Worm (Caenorhabditis elegans) whole organism, late embryonic: ENCODE results near the gene clec-25.

Experiments
- C08G9.2 ChIP-seq: sonication (generic microtip); optimal IDR thresholded peaks from 2 replicates; lab custom pipeline; 2016; ENCODE audit warnings: mild to moderate bottlenecking, missing genetic modification characterization, moderate library complexity, missing compliant biosample characterization
- C38D4.7 ChIP-seq: fragments of 200-800 bp; sonication (Bioruptor generic); optimal IDR thresholded peaks from 2 replicates; lab custom pipeline; 2018; ENCODE audit warnings: mild to moderate bottlenecking, missing genetic modification characterization, moderate library complexity, missing compliant biosample characterization
- F13H6.1 ChIP-seq: sonication (generic microtip); optimal IDR thresholded peaks from 2 replicates; lab custom pipeline; 2016; ENCODE audit warnings: missing genetic modification characterization, missing compliant biosample characterization
- K02D7.2 ChIP-seq: sonication (generic microtip); optimal IDR thresholded peaks from 2 replicates; lab custom pipeline; 2017; ENCODE audit warnings: mild to moderate bottlenecking, missing genetic modification characterization, missing compliant biosample characterization
- K09A11.1 ChIP-seq: sonication (generic microtip); optimal IDR thresholded peaks from 2 replicates; lab custom pipeline; 2017; ENCODE audit warnings: antibody characterized with exemption, mild to moderate bottlenecking, missing genetic modification characterization, missing compliant biosample characterization; ENCODE audit not compliant: insufficient read depth
- T23F11.4 ChIP-seq: fragments of 200-800 bp; sonication (Bioruptor generic); optimal IDR thresholded peaks from 2 replicates; lab custom pipeline; 2018; ENCODE audit warnings: mild to moderate bottlenecking, missing genetic modification characterization, missing compliant biosample characterization
- Y22D7AL.16 ChIP-seq: sonication (generic microtip); optimal IDR thresholded peaks from 2 replicates; lab custom pipeline; 2016; ENCODE audit warnings: missing genetic modification characterization, missing compliant biosample characterization
- ahr-1 ChIP-seq: sonication (generic microtip); optimal IDR thresholded peaks from 2 replicates; lab custom pipeline; 2016; ENCODE audit warnings: missing genetic modification characterization, missing compliant biosample characterization
- ama-1 ChIP-seq: fragments of 150-350 bp; optimal IDR thresholded peaks from 2 replicates; lab custom pipeline; 2014
- ceh-14 ChIP-seq: sonication (generic microtip); optimal IDR thresholded peaks from 2 replicates; lab custom pipeline; 2016; ENCODE audit warnings: missing genotype, missing genetic modification characterization, missing compliant biosample characterization
- ceh-2 ChIP-seq: sonication (generic microtip); optimal IDR thresholded peaks from 2 replicates; lab custom pipeline; 2016; ENCODE audit warnings: missing genotype, missing genetic modification characterization, missing compliant biosample characterization
- ceh-22 ChIP-seq: sonication (generic microtip); optimal IDR thresholded peaks from 2 replicates; lab custom pipeline; 2017; ENCODE audit warnings: missing biosample characterization, missing genetic modification characterization
- ceh-30 ChIP-seq: fragments of 150-350 bp; optimal IDR thresholded peaks from 2 replicates; lab custom pipeline; 2014; ENCODE audit warnings: missing biosample characterization, missing genetic modification characterization
- ceh-45 ChIP-seq: fragments of 200-800 bp; sonication (Bioruptor generic); IDR thresholded peaks from 2 replicates; pipeline ENCODE4 v1.3.6; 2022; ENCODE audit warnings: missing genetic modification reagents, missing genetic modification characterization, missing compliant biosample characterization
- dve-1 ChIP-seq: sonication (generic microtip); optimal IDR thresholded peaks from 2 replicates; lab custom pipeline; 2017; ENCODE audit warnings: antibody characterized with exemption, mild to moderate bottlenecking, missing genetic modification characterization, missing compliant biosample characterization
- elt-4 ChIP-seq: sonication (generic microtip); optimal IDR thresholded peaks from 2 replicates; lab custom pipeline; 2016; ENCODE audit warnings: missing genetic modification characterization, missing compliant biosample characterization
- ets-4 ChIP-seq: sonication (generic microtip); optimal IDR thresholded peaks from 2 replicates; lab custom pipeline; 2016; ENCODE audit warnings: missing genetic modification characterization, missing compliant biosample characterization
- eyg-1 ChIP-seq: sonication (generic microtip); optimal IDR thresholded peaks from 2 replicates; lab custom pipeline; 2016; ENCODE audit warnings: missing genotype, missing genetic modification characterization, missing compliant biosample characterization
- fkh-6 ChIP-seq: sonication (generic microtip); optimal IDR thresholded peaks from 2 replicates; lab custom pipeline; 2016; ENCODE audit warnings: missing genetic modification characterization, missing compliant biosample characterization
- hlh-13 ChIP-seq: fragments of 200-800 bp; sonication (Bioruptor generic); optimal IDR thresholded peaks from 2 replicates; lab custom pipeline; 2018; ENCODE audit warnings: mild to moderate bottlenecking, missing genetic modification characterization, missing compliant biosample characterization
- hlh-15 ChIP-seq: sonication (generic microtip); optimal IDR thresholded peaks from 2 replicates; lab custom pipeline; 2016; ENCODE audit warnings: missing genetic modification characterization, missing compliant biosample characterization
- hlh-30 ChIP-seq: sonication (generic microtip); optimal IDR thresholded peaks from 2 replicates; lab custom pipeline; 2017; ENCODE audit warnings: antibody characterized with exemption, missing genetic modification characterization, missing compliant biosample characterization; ENCODE audit not compliant: insufficient read depth
- hlh-8 ChIP-seq: sonication (generic microtip); optimal IDR thresholded peaks from 2 replicates; lab custom pipeline; 2016; ENCODE audit warnings: missing genotype, missing genetic modification characterization, missing compliant biosample characterization
- lim-6 ChIP-seq: sonication (generic microtip); optimal IDR thresholded peaks from 2 replicates; lab custom pipeline; 2016; ENCODE audit warnings: missing genetic modification characterization, missing compliant biosample characterization
- lin-11 ChIP-seq: fragments of 200-800 bp; sonication (Bioruptor generic); optimal IDR thresholded peaks from 2 replicates; lab custom pipeline; 2018; ENCODE audit warnings: mild to moderate bottlenecking, missing genetic modification characterization, missing compliant biosample characterization
- madf-2 ChIP-seq: sonication (generic microtip); optimal IDR thresholded peaks from 2 replicates; lab custom pipeline; 2017; ENCODE audit warnings: missing genetic modification characterization, missing compliant biosample characterization
- mec-3 ChIP-seq: sonication (generic microtip); optimal IDR thresholded peaks from 2 replicates; lab custom pipeline; 2016; ENCODE audit warnings: borderline replicate concordance, missing genetic modification characterization, missing compliant biosample characterization
- nfya-1 ChIP-seq: sonication (generic microtip); optimal IDR thresholded peaks from 2 replicates; lab custom pipeline; 2017; ENCODE audit warnings: missing genetic modification characterization, mild to moderate bottlenecking, missing compliant biosample characterization, antibody characterized with exemption, moderate library complexity
- nhr-232 ChIP-seq: sonication (generic microtip); optimal IDR thresholded peaks from 2 replicates; lab custom pipeline; 2016; ENCODE audit warnings: missing genetic modification characterization, missing compliant biosample characterization
- odd-2 ChIP-seq: sonication (generic microtip); optimal IDR thresholded peaks from 2 replicates; lab custom pipeline; 2017; ENCODE audit warnings: antibody characterized with exemption, mild to moderate bottlenecking, missing genetic modification characterization, missing compliant biosample characterization
- pag-3 ChIP-seq: sonication (generic microtip); optimal IDR thresholded peaks from 2 replicates; lab custom pipeline; 2016; ENCODE audit warnings: missing compliant biosample characterization, missing genetic modification characterization, borderline replicate concordance
- pat-9 ChIP-seq: fragments of 200-800 bp; sonication (Bioruptor generic); optimal IDR thresholded peaks from 2 replicates; lab custom pipeline; 2018; ENCODE audit warnings: mild to moderate bottlenecking, missing genetic modification characterization, moderate library complexity, missing compliant biosample characterization
- pax-1 ChIP-seq: fragments of 150-350 bp; optimal IDR thresholded peaks from 2 replicates; lab custom pipeline; 2014; ENCODE audit warnings: missing biosample characterization, missing genetic modification characterization
- pha-2 ChIP-seq: sonication (generic microtip); optimal IDR thresholded peaks from 2 replicates; lab custom pipeline; 2017; ENCODE audit warnings: mild to moderate bottlenecking, missing genetic modification characterization, missing compliant biosample characterization
- sox-2 ChIP-seq: fragments of 200-800 bp; sonication (Bioruptor generic); IDR thresholded peaks from 2 replicates; pipeline ENCODE4 v1.3.6; 2022; ENCODE audit warnings: missing genetic modification reagents, missing genetic modification characterization, missing compliant biosample characterization
- sox-4 ChIP-seq: sonication (generic microtip); optimal IDR thresholded peaks from 2 replicates; lab custom pipeline; 2017; ENCODE audit warnings: mild to moderate bottlenecking, missing genetic modification characterization, inconsistent platforms, missing compliant biosample characterization
- tbx-7 ChIP-seq: sonication (generic microtip); optimal IDR thresholded peaks from 2 replicates; lab custom pipeline; 2016; ENCODE audit warnings: missing genotype, missing genetic modification characterization, missing compliant biosample characterization
- ttx-3 ChIP-seq: sonication (generic microtip); optimal IDR thresholded peaks from 2 replicates; lab custom pipeline; 2016; ENCODE audit warnings: missing genetic modification reagents, missing genetic modification characterization, missing compliant biosample characterization
- unc-3 ChIP-seq, 2 experiments: fragments of 200-800 bp in 1 of 2; sonication (Bioruptor generic) in 1 of 2; sonication (generic microtip) in 1 of 2; conservative IDR thresholded peaks in 1 of 2; optimal IDR thresholded peaks in 1 of 2; 2 replicates each; pipeline versions ENCODE4 v1.3.6 to Lab custom; 2016 to 2022; ENCODE audit warnings: missing compliant biosample characterization in 2 of 2, missing genetic modification characterization in 2 of 2, missing genetic modification reagents in 1 of 2
- unc-42 ChIP-seq: sonication (generic microtip); optimal IDR thresholded peaks from 2 replicates; lab custom pipeline; 2016; ENCODE audit warnings: missing genotype, missing genetic modification characterization, missing compliant biosample characterization
- unc-55 ChIP-seq: sonication (generic microtip); optimal IDR thresholded peaks from 2 replicates; lab custom pipeline; 2017; ENCODE audit warnings: missing biosample characterization, missing genetic modification reagents, missing genetic modification characterization
- unc-86 ChIP-seq: sonication (generic microtip); optimal IDR thresholded peaks from 2 replicates; lab custom pipeline; 2016; ENCODE audit warnings: missing genetic modification characterization, missing compliant biosample characterization

Gene clec-25

DNA sequence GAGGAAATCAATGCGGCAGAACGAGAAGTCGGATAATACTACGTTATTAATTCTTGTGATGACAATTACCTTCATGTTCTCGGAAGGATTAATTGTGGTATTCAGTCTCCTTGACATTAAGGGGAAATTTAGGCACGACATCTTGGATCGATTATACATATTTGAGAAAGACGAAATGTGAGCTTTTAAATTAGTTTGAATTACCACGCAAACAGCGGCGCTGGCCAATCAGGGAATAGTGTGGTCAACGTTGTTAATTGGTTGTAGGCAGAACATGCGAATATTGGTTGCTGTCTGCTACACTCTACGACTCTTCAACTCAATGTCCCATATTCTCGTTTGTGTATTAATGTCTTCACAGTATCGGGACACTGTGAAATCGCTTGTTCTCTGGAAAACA is 31.9 kb downstream of the clec-25 start, which contains the start of gene F49A5.10:
Gene F49A5.10, plus strand, starts transcription at position 301 of the 400 bp plus-strand sequence.
- TF ChIP-seq C08G9.2 (tag; lab: Kevin White, UChicago), result no peak
- no peak for TF ChIP-seq elt-4 (tag; lab: Kevin White, UChicago)
- no peak for TF ChIP-seq ets-4
- no peak for TF ChIP-seq nfya-1
- no peak for TF ChIP-seq sox-4 (tag; lab: Kevin White, UChicago)
- TF ChIP-seq unc-3 (GFP tag; conservative IDR thresholded peaks at IDR 0.05; lab: Robert Waterston, UW), result no peak
- TF ChIP-seq unc-3 (tag; optimal IDR thresholded peaks at IDR 0.05; lab: Kevin White, UChicago), result no peak
- no peak for TF ChIP-seq K02D7.2
- TF ChIP-seq pat-9 (tag; lab: Kevin White, UChicago), result no peak
- no peak for TF ChIP-seq ceh-22 (tag; lab: Kevin White, UChicago)
- TF ChIP-seq pag-3, result no peak
- no peak for TF ChIP-seq hlh-30 (tag; lab: Kevin White, UChicago)
- no peak for TF ChIP-seq ceh-2 (tag; lab: Kevin White, UChicago)
- TF ChIP-seq madf-2 (tag; lab: Kevin White, UChicago), result no peak
- TF ChIP-seq Y22D7AL.16 (tag; lab: Kevin White, UChicago), result no peak
- no peak for TF ChIP-seq sox-2 (GFP tag; lab: Robert Waterston, UW)
- no peak for TF ChIP-seq F13H6.1
- TF ChIP-seq hlh-13 (GFP tag; lab: Kevin White, UChicago), result no peak

DNA sequence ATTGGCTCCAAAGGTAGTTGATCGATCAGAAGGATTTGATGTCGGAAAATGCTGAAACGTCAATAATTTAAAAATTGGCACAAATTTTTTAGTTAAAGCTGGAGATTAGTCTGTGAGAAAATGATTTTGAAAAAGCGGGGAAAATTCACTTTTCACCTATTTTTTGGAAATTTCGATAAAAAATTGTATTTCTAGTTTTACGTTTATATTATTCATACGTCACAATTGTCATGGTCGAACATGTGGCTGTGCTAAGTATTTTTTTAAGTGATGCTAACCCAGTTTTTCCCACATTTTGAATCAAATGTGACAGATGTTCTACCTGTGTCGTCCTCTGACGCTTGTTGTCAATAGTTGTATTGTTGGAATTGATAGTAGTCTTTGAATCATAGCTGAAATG is 36.5 kb downstream of the clec-25 start:
- TF ChIP-seq ttx-3 (no peak), unc-86 (tag; lab: Kevin White, UChicago) (no peak), sox-2 (GFP tag; lab: Robert Waterston, UW) (no peak), pha-2 (tag; lab: Kevin White, UChicago) (no peak), eyg-1 (tag; lab: Kevin White, UChicago) (no peak), ama-1 (lab: Kevin White, UChicago) (no peak), ceh-45 (no peak), unc-42 (tag; lab: Kevin White, UChicago) (no peak), ceh-14 (tag; lab: Kevin White, UChicago) (no peak), nfya-1 (no peak)

DNA sequence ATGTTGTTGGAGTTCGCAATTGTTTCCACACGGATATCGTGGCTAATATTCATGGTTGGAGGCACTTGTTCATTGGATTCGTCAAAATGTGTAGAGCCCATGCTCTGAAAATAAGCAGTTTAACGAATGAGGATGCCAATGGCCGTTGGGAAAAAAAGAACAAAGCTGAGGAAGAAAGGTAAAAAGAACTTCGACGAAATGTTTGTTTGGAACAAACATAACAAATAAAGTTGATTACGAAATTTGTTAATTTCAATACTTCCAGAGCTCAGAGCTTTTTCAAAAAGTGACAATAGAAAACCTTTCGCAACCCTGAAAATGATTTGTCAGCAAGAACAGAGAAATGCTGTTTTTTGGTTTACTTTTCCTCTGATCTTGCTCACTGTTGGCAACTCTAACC is 37.0 kb downstream of the clec-25 start, which contains the start of gene F09C6.3:
Gene F09C6.3, minus strand, starts transcription at position 101 of the 400 bp plus-strand sequence.
- TF ChIP-seq odd-2 (tag; lab: Kevin White, UChicago) (no peak), unc-55 (no peak), pag-3 (no peak), hlh-8 (no peak), ttx-3 (no peak), sox-4 (tag; lab: Kevin White, UChicago) (no peak), ahr-1 (tag; lab: Kevin White, UChicago) (no peak), dve-1 (tag; lab: Kevin White, UChicago) (no peak), hlh-30 (tag; lab: Kevin White, UChicago) (no peak), fkh-6 (tag; lab: Kevin White, UChicago) (no peak), pax-1 (no peak), K09A11.1 (tag; lab: Kevin White, UChicago) (no peak), ceh-30 (tag; lab: Kevin White, UChicago) (no peak), C38D4.7 (GFP tag; lab: Kevin White, UChicago) (no peak), hlh-15 (tag; lab: Kevin White, UChicago) (no peak)

DNA sequence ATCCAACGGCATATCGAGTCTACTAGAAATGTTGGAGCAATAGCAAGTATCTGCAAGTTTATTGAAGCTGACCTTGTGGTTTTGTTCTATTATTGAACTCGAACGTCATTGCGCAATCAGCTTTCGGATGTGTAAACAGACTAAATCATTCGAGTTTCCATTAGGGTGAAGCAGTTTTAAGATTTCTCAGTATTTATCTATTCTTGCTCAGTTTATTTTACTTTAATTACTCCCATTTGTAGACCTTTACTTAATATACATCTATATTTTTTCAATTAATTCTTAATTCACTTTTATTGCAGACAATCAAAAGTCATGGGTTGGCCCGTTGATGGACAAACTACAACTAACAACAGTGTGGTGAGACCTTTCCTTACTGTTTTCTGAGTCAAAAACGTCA is 37.6 kb downstream of the clec-25 start, which contains the start of gene F09C6.14:
Gene F09C6.14, plus strand, starts transcription at position 301 of the 400 bp plus-strand sequence.
- no peak for TF ChIP-seq sox-4 (tag; lab: Kevin White, UChicago)
- TF ChIP-seq tbx-7, result no peak
- TF ChIP-seq nhr-232, result no peak
- TF ChIP-seq lim-6, result no peak
- no peak for TF ChIP-seq unc-86 (tag; lab: Kevin White, UChicago)
- no peak for TF ChIP-seq mec-3 (tag; lab: Kevin White, UChicago)
- no peak for TF ChIP-seq hlh-30 (tag; lab: Kevin White, UChicago)
- no peak for TF ChIP-seq T23F11.4 (GFP tag; lab: Kevin White, UChicago)
- no peak for TF ChIP-seq ama-1 (lab: Kevin White, UChicago)
- no peak for TF ChIP-seq ceh-22 (tag; lab: Kevin White, UChicago)
- TF ChIP-seq C38D4.7 (GFP tag; lab: Kevin White, UChicago), result no peak
- no peak for TF ChIP-seq ahr-1 (tag; lab: Kevin White, UChicago)
- no peak for TF ChIP-seq pax-1
- no peak for TF ChIP-seq unc-3 (GFP tag; conservative IDR thresholded peaks at IDR 0.05; lab: Robert Waterston, UW)
- no peak for TF ChIP-seq unc-3 (tag; optimal IDR thresholded peaks at IDR 0.05; lab: Kevin White, UChicago)
- no peak for TF ChIP-seq lin-11 (tag; lab: Kevin White, UChicago)
